Worm (Caenorhabditis elegans) whole organism, L2 larva: ENCODE results near the gene sri-71.
A peak's percentile ranks its signal among the peaks of the same experiment; 100 is the strongest.
"Not testable (repeated sequence)": the region's sequence is repeated elsewhere in the genome, so short reads cannot be mapped to it uniquely, and the experiment has no call there.

Source experiments
- C34F6.9 ChIP-seq: fragments of 150-350 bp; optimal IDR thresholded peaks from 2 replicates; lab custom pipeline; 2014; ENCODE audit warnings: missing biosample characterization, missing genetic modification characterization
- F13H6.1 ChIP-seq: sonication (generic microtip); optimal IDR thresholded peaks from 2 replicates; lab custom pipeline; 2016; ENCODE audit warnings: missing genetic modification characterization, missing compliant biosample characterization
- Y55F3AM.14 ChIP-seq: fragments of 200-800 bp; sonication (Bioruptor generic); optimal IDR thresholded peaks from 2 replicates; lab custom pipeline; 2018; ENCODE audit warnings: mild to moderate bottlenecking, missing genetic modification characterization, missing compliant biosample characterization
- ZK546.5 ChIP-seq: sonication (generic microtip); optimal IDR thresholded peaks from 2 replicates; lab custom pipeline; 2017; ENCODE audit warnings: missing biosample characterization, missing genetic modification characterization
- alr-1 ChIP-seq: fragments of 150-350 bp; optimal IDR thresholded peaks from 2 replicates; lab custom pipeline; 2014; ENCODE audit warnings: missing biosample characterization, missing genetic modification characterization
- blmp-1 ChIP-seq: sonication (generic microtip); optimal IDR thresholded peaks from 2 replicates; lab custom pipeline; 2017; ENCODE audit warnings: missing genetic modification characterization, mild to moderate bottlenecking, missing compliant biosample characterization, antibody characterized with exemption, moderate library complexity; ENCODE audit not compliant: insufficient read depth
- crh-2 ChIP-seq: sonication (generic microtip); optimal IDR thresholded peaks from 2 replicates; lab custom pipeline; 2017; ENCODE audit warnings: missing biosample characterization, missing genetic modification characterization
- dmd-4 ChIP-seq: sonication (generic microtip); optimal IDR thresholded peaks from 2 replicates; lab custom pipeline; 2017; ENCODE audit warnings: missing biosample characterization, missing genetic modification characterization
- egl-27 ChIP-seq: sonication (generic microtip); optimal IDR thresholded peaks from 3 replicates; lab custom pipeline; 2017; ENCODE audit warnings: missing biosample characterization, missing genetic modification reagents, missing genetic modification characterization
- elt-1 ChIP-seq: fragments of 150-350 bp; optimal IDR thresholded peaks from 2 replicates; lab custom pipeline; 2014; ENCODE audit warnings: missing biosample characterization, missing genetic modification characterization
- fos-1 ChIP-seq: fragments of 150-350 bp; optimal IDR thresholded peaks from 2 replicates; lab custom pipeline; 2014; ENCODE audit warnings: missing biosample characterization, missing genetic modification characterization
- lin-11 ChIP-seq: fragments of 150-350 bp; sonication (generic microtip); optimal IDR thresholded peaks from 2 replicates; lab custom pipeline; 2014; ENCODE audit warnings: missing biosample characterization, missing genetic modification characterization, inconsistent platforms, mixed read lengths
- lin-39 ChIP-seq: fragments of 150-350 bp; optimal IDR thresholded peaks from 2 replicates; lab custom pipeline; 2014; ENCODE audit warnings: missing biosample characterization, missing genetic modification reagents, missing genetic modification characterization
- lsy-2 ChIP-seq, 2 experiments: fragments of 150-350 bp in 1 of 2; sonication (generic microtip) in 1 of 2; optimal IDR thresholded peaks; 2 replicates each; lab custom pipeline; 2014 to 2017; ENCODE audit warnings: missing biosample characterization in 2 of 2, missing genetic modification characterization in 2 of 2
- mab-5 ChIP-seq: fragments of 150-350 bp; optimal IDR thresholded peaks from 2 replicates; lab custom pipeline; 2014; ENCODE audit warnings: missing biosample characterization, missing genetic modification characterization
- mbf-1 ChIP-seq: sonication (generic microtip); optimal IDR thresholded peaks from 2 replicates; lab custom pipeline; 2017; ENCODE audit warnings: missing biosample characterization, missing genetic modification characterization
- nhr-10 ChIP-seq: sonication (generic microtip); optimal IDR thresholded peaks from 2 replicates; lab custom pipeline; 2017; ENCODE audit warnings: missing biosample characterization, missing genetic modification characterization
- nhr-11 ChIP-seq: fragments of 150-350 bp; optimal IDR thresholded peaks from 2 replicates; lab custom pipeline; 2014; ENCODE audit warnings: missing biosample characterization, missing genetic modification characterization
- nhr-12 ChIP-seq: fragments of 150-350 bp; optimal IDR thresholded peaks from 2 replicates; lab custom pipeline; 2014; ENCODE audit warnings: missing biosample characterization, missing genetic modification characterization
- nhr-129 ChIP-seq: fragments of 150-350 bp; optimal IDR thresholded peaks from 2 replicates; lab custom pipeline; 2014; ENCODE audit warnings: missing biosample characterization, missing genetic modification characterization
- nhr-21 ChIP-seq: fragments of 150-350 bp; optimal IDR thresholded peaks from 2 replicates; lab custom pipeline; 2014; ENCODE audit warnings: missing biosample characterization, missing genetic modification characterization
- nhr-25 ChIP-seq: fragments of 150-350 bp; sonication (generic microtip); optimal IDR thresholded peaks from 3 replicates; lab custom pipeline; 2014; ENCODE audit warnings: missing biosample characterization, missing genetic modification characterization
- nhr-77 ChIP-seq: fragments of 150-350 bp; optimal IDR thresholded peaks from 2 replicates; lab custom pipeline; 2014; ENCODE audit warnings: missing biosample characterization, missing genetic modification characterization
- peb-1 ChIP-seq: fragments of 150-350 bp; optimal IDR thresholded peaks from 2 replicates; lab custom pipeline; 2014; ENCODE audit warnings: missing biosample characterization, missing genetic modification characterization
- skn-1 ChIP-seq: sonication (generic microtip); optimal IDR thresholded peaks from 2 replicates; lab custom pipeline; 2017; ENCODE audit warnings: missing biosample characterization, missing genetic modification characterization
- sma-9 ChIP-seq, 2 experiments: fragments of 150-350 bp in 1 of 2; sonication (generic microtip) in 1 of 2; optimal IDR thresholded peaks; 2 replicates each; lab custom pipeline; 2014 to 2016; ENCODE audit warnings: missing genetic modification characterization in 2 of 2, mild to moderate bottlenecking in 1 of 2, missing biosample characterization in 1 of 2, missing compliant biosample characterization in 1 of 2, missing genetic modification reagents in 1 of 2, moderate library complexity in 1 of 2
- ztf-11 ChIP-seq: sonication (generic microtip); optimal IDR thresholded peaks from 2 replicates; lab custom pipeline; 2017; ENCODE audit warnings: missing biosample characterization, missing genetic modification characterization
- ztf-4 ChIP-seq: fragments of 150-350 bp; optimal IDR thresholded peaks from 2 replicates; lab custom pipeline; 2014; ENCODE audit warnings: missing biosample characterization, missing genetic modification characterization

The sri-71 gene

DNA sequence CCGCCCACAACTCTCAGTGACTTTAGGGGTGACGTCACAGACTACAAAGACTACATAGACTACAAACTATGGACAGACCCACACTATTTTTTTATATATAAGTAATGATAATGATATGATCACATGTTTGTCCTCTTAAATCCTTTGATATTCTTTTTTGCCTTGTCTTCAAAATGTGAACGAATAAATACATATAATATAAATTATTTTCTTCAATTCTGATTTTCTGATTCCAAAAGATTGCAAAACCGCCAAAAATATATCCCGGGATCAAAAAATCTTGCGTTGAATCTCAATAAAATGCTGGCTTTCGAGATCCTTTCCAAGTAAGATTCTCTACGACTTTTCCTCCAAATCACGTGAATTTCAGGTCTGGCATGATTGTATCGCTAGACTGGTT is 27.4 kb upstream of the sri-71 start, which contains the start of gene F33H12.1:
TSS of gene F33H12.1 (plus strand) at position 301 of the 400 bp plus-strand sequence.
- TF ChIP-seq C34F6.9 (tag; lab: Kevin White, UChicago); F13H6.1; crh-2 (tag; lab: Kevin White, UChicago): not testable (repeated sequence)
- TF ChIP-seq, all 48 proteins: peak for 0; not testable (repeated sequence) for 48

DNA sequence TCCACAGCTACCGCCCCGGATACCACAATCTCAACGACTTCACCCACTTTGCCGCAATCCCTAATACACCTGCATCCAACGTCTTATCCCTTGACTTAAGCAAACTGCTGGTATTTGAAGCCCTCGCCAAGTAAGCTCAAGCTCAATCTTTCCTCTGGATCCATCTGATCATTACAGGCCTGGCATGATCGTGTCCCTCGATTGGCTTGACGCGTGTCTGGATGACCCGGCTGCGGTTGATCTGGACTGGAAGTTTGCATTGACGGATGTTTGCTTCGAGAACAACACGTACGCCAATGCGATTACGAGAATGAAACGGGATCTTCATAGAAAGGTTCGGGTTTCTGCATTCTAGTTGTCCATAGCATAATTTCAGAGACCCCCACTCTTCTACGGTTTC is 26.6 kb upstream of the sri-71 start:
- TF ChIP-seq Y55F3AM.14 (no peak), elt-1 (no peak), mbf-1 (tag; lab: Kevin White, UChicago) (no peak), nhr-129 (tag; lab: Kevin White, UChicago) (no peak), nhr-25 (no peak), fos-1 (tag; lab: Kevin White, UChicago) (no peak), lsy-2 (tag; optimal IDR thresholded peaks at IDR 0.05; lab: Kevin White, UChicago) (no peak), C34F6.9 (tag; lab: Kevin White, UChicago) (no peak), nhr-77 (tag; lab: Kevin White, UChicago) (no peak), peb-1 (no peak), egl-27 (tag; lab: Kevin White, UChicago) (no peak), lin-11 (tag; lab: Kevin White, UChicago) (no peak), nhr-10 (no peak), crh-2 (tag; lab: Kevin White, UChicago) (no peak), sma-9 (GFP tag; optimal IDR thresholded peaks at IDR 0.05; lab: Kevin White, UChicago) (no peak), sma-9 (tag; optimal IDR thresholded peaks at IDR 0.05; lab: Kevin White, UChicago) (no peak), dmd-4 (no peak), F13H6.1 (no peak), lin-39 (tag; lab: Kevin White, UChicago) (no peak)

DNA sequence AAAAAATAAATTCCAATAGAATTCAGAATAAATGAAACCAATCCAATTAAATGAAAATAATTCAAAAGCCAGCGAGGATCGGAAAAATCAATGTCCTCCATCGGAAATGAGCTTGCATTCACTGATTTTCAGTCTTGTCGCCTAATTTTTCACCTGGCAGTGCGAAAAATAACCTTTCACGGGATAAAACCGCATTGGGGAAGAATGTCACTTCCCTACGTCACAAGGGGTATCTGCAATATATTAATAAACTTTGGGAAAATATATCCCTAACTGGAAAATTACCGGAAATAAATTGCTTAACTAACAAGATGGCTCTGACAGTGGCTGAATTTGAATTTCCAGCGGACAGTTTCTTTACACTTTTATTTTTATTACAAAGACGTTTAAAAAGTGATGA is 22.2 kb upstream of the sri-71 start, which contains the start of gene sri-77:
TSS of gene sri-77 (minus strand) at position 101 of the 400 bp plus-strand sequence.
- TF ChIP-seq sma-9 (GFP tag; optimal IDR thresholded peaks at IDR 0.05; lab: Kevin White, UChicago) (no peak), sma-9 (tag; optimal IDR thresholded peaks at IDR 0.05; lab: Kevin White, UChicago) (no peak)

DNA sequence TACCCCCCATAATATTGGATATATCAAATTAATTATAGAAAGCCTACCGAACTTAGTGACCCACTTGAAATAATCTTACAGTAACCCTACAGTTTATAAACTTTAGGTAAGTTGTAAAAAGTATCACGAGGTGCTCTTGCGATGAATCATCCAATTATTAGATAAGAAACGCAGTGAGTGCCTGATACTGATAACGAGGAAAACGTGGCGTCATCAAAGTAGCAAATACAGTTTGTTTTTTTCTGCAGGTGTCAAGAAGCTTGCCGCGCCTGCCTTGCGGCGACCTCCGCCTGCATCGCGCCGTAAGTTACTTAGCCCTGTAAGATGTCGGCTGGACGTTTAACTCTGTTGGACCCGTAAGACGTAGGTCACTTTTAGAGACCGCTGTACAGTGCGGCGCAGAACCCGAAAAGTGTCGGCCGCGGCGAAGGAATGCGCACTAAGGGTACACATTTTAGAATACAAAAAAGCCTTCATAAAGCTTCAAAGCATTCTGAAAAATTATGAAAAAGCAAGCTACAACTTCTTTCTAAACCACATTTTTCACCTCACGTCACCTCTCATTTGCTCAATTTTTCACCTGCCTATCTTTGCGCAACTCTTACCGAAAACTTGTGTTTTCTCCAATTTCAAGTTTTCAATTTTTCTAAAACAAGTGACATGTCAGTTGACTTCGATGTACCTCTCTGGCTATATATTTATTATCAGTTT is 17.2 kb upstream of the sri-71 start, which contains the start of gene sri-38:
TSS of gene sri-38 (plus strand) at position 661 of the 711 bp plus-strand sequence.
- TF ChIP-seq nhr-12 (tag; lab: Kevin White, UChicago): no peak
- peak; percentile 49 for TF ChIP-seq crh-2 (tag; lab: Kevin White, UChicago)
- no peak for TF ChIP-seq mab-5 (tag; lab: Kevin White, UChicago)
- peak; percentile 95 for TF ChIP-seq fos-1 (tag; lab: Kevin White, UChicago)

DNA sequence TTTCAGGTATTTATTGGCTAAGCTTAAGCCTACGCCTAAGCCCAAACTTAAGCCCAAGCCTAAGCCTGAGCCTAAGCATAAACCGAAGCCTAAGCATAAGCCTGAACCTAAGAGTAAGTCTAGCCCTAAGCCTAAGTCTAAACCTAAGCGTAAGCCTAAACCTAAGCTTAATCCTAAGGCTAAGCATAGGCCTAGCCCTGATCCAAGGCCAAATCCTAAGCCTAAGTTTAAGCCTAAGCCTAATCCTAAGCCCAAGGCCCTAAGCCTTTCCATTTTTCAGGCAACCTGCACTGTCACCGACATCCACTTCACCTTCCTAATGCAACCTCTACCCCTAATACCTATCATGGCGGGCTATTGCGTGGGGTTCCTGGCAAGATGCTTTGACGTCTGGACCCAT is 16.5 kb upstream of the sri-71 start:
- TF ChIP-seq ztf-4 (tag; lab: Kevin White, UChicago): no peak
- TF ChIP-seq sma-9 (GFP tag; optimal IDR thresholded peaks at IDR 0.05; lab: Kevin White, UChicago): no peak
- TF ChIP-seq sma-9 (tag; optimal IDR thresholded peaks at IDR 0.05; lab: Kevin White, UChicago): no peak
- TF ChIP-seq blmp-1: no peak
- TF ChIP-seq mab-5 (tag; lab: Kevin White, UChicago): no peak
- no peak for TF ChIP-seq nhr-21 (tag; lab: Kevin White, UChicago)
- TF ChIP-seq ZK546.5 (tag; lab: Kevin White, UChicago): no peak
- no peak for TF ChIP-seq dmd-4
- TF ChIP-seq nhr-11 (tag; lab: Kevin White, UChicago): no peak
- no peak for TF ChIP-seq skn-1 (tag; lab: Kevin White, UChicago)

DNA sequence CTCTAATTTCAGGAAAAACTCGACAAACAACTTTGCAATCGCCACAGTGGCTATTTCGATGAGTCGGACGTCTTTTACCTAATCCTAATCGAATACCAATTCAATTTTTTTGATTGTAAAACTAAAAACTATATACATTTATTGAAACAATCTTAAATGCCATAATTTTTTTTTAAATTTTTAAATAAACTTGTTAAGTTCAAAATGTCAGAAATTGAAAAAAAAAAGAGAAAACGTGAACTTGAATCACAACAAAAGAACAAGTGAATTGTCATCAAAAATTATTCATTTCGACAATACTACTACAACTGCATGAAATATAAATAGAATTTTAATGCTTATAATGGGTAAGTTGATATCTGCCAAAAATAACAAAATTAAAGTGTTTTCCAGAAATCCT is 15.3 kb upstream of the sri-71 start, which contains the start of gene D2062.13:
TSS of gene D2062.13 (plus strand) at position 301 of the 400 bp plus-strand sequence.
- not testable (repeated sequence) for TF ChIP-seq lin-11 (tag; lab: Kevin White, UChicago); sma-9 (GFP tag; optimal IDR thresholded peaks at IDR 0.05; lab: Kevin White, UChicago); sma-9 (tag; optimal IDR thresholded peaks at IDR 0.05; lab: Kevin White, UChicago); nhr-21 (tag; lab: Kevin White, UChicago)
- TF ChIP-seq, all 48 proteins: peak for 0; not testable (repeated sequence) for 48

DNA sequence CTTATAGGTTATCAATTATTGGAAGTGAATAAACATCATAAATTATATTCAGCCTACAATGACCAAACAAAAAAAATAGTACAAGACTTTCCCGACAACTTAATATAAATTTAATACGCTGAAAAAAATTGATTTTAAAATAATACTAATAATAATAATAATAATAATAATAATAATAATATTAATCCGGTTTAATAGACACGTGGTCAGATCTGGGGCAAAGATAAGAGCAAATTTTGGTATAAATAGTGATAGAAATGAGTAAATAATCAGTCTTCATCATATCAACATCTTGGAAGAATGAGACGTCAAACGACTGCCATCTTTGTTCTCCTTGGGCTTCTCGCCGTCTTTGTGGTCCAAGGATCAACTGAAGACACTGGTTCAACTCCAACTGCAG is 10.9 kb upstream of the sri-71 start, which contains the start of gene msrp-5:
TSS of gene msrp-5 (plus strand) at position 301 of the 400 bp plus-strand sequence.
- not testable (repeated sequence) for TF ChIP-seq lin-11, ztf-11, alr-1 (tag; lab: Kevin White, UChicago)
- TF ChIP-seq, all 48 proteins: peak for 0; not testable (repeated sequence) for 48
